Fruit fly (Drosophila melanogaster) whole organism: ENCODE results near the gene Ten-a.

ENCODE experiments used
- CG8478 ChIP-seq: fragments of >200 bp; optimal IDR thresholded peaks from 2 replicates; lab custom pipeline; 2018; ENCODE audit warnings: inconsistent platforms
- Dll ChIP-seq: fragments of >200 bp; optimal IDR thresholded peaks from 2 replicates; lab custom pipeline; 2017
- pan ChIP-seq: fragments of >200 bp; optimal IDR thresholded peaks from 2 replicates; lab custom pipeline; 2017
- psq ChIP-seq: fragments of >200 bp; optimal IDR thresholded peaks from 2 replicates; lab custom pipeline; 2017
- usp ChIP-seq: fragments of >200 bp; optimal IDR thresholded peaks from 2 replicates; lab custom pipeline; 2017; ENCODE audit warnings: missing biosample characterization, missing genetic modification characterization, mixed read lengths

dm6 chrX:12201905-12202623, 158.6 kb downstream of the Ten-a start:
- TF ChIP-seq usp (GFP tag; lab: Kevin White, UChicago) (no peak), psq (lab: Kevin White, UChicago) (no peak), CG8478 (no peak), Dll (lab: Kevin White, UChicago) (no peak), pan (lab: Kevin White, UChicago) (no peak)
